Worm (Caenorhabditis elegans) whole organism, late embryonic: ENCODE results near the gene talp-3.

Experiments
- C08G9.2 ChIP-seq: sonication (generic microtip); optimal IDR thresholded peaks from 2 replicates; lab custom pipeline; 2016; ENCODE audit warnings: mild to moderate bottlenecking, missing genetic modification characterization, moderate library complexity, missing compliant biosample characterization
- K02D7.2 ChIP-seq: sonication (generic microtip); optimal IDR thresholded peaks from 2 replicates; lab custom pipeline; 2017; ENCODE audit warnings: mild to moderate bottlenecking, missing genetic modification characterization, missing compliant biosample characterization
- ama-1 ChIP-seq: fragments of 150-350 bp; optimal IDR thresholded peaks from 2 replicates; lab custom pipeline; 2014
- ceh-18 ChIP-seq: sonication (generic microtip); optimal IDR thresholded peaks from 2 replicates; lab custom pipeline; 2016; ENCODE audit warnings: missing genetic modification characterization, missing compliant biosample characterization
- ceh-19 ChIP-seq: fragments of 200-800 bp; sonication (Bioruptor generic); optimal IDR thresholded peaks from 2 replicates; lab custom pipeline; 2018; ENCODE audit warnings: mild to moderate bottlenecking, missing genetic modification characterization, missing compliant biosample characterization
- ceh-24 ChIP-seq: sonication (generic microtip); optimal IDR thresholded peaks from 2 replicates; lab custom pipeline; 2016; ENCODE audit warnings: mild to moderate bottlenecking, missing genetic modification characterization, missing compliant biosample characterization
- ceh-34 ChIP-seq: sonication (generic microtip); optimal IDR thresholded peaks from 2 replicates; lab custom pipeline; 2016; ENCODE audit warnings: mild to moderate bottlenecking, missing genetic modification characterization, missing compliant biosample characterization
- ceh-45 ChIP-seq: fragments of 200-800 bp; sonication (Bioruptor generic); IDR thresholded peaks from 2 replicates; pipeline ENCODE4 v1.3.6; 2022; ENCODE audit warnings: missing genetic modification reagents, missing genetic modification characterization, missing compliant biosample characterization
- ceh-48 ChIP-seq: sonication (generic microtip); optimal IDR thresholded peaks from 2 replicates; lab custom pipeline; 2016; ENCODE audit warnings: missing genetic modification characterization, inconsistent platforms, missing compliant biosample characterization
- ceh-6 ChIP-seq: fragments of 200-800 bp; sonication (Bioruptor generic); optimal IDR thresholded peaks from 2 replicates; lab custom pipeline; 2018; ENCODE audit warnings: mild to moderate bottlenecking, missing genetic modification characterization, missing compliant biosample characterization
- dmd-4 ChIP-seq: sonication (generic microtip); optimal IDR thresholded peaks from 2 replicates; lab custom pipeline; 2016; ENCODE audit warnings: borderline replicate concordance, missing genetic modification characterization, missing compliant biosample characterization
- ets-4 ChIP-seq: sonication (generic microtip); optimal IDR thresholded peaks from 2 replicates; lab custom pipeline; 2016; ENCODE audit warnings: missing genetic modification characterization, missing compliant biosample characterization
- fkh-10 ChIP-seq: fragments of 150-350 bp; optimal IDR thresholded peaks from 2 replicates; lab custom pipeline; 2014; ENCODE audit warnings: missing biosample characterization, missing genetic modification reagents, missing genetic modification characterization
- fkh-6 ChIP-seq: sonication (generic microtip); optimal IDR thresholded peaks from 2 replicates; lab custom pipeline; 2016; ENCODE audit warnings: missing genetic modification characterization, missing compliant biosample characterization
- hlh-13 ChIP-seq: fragments of 200-800 bp; sonication (Bioruptor generic); optimal IDR thresholded peaks from 2 replicates; lab custom pipeline; 2018; ENCODE audit warnings: mild to moderate bottlenecking, missing genetic modification characterization, missing compliant biosample characterization
- hlh-30 ChIP-seq: sonication (generic microtip); optimal IDR thresholded peaks from 2 replicates; lab custom pipeline; 2017; ENCODE audit warnings: antibody characterized with exemption, missing genetic modification characterization, missing compliant biosample characterization; ENCODE audit not compliant: insufficient read depth
- hlh-6 ChIP-seq: sonication (generic microtip); optimal IDR thresholded peaks from 2 replicates; lab custom pipeline; 2016; ENCODE audit warnings: missing genotype, missing genetic modification characterization, missing compliant biosample characterization
- hlh-8 ChIP-seq: sonication (generic microtip); optimal IDR thresholded peaks from 2 replicates; lab custom pipeline; 2016; ENCODE audit warnings: missing genotype, missing genetic modification characterization, missing compliant biosample characterization
- lim-6 ChIP-seq: sonication (generic microtip); optimal IDR thresholded peaks from 2 replicates; lab custom pipeline; 2016; ENCODE audit warnings: missing genetic modification characterization, missing compliant biosample characterization
- lin-11 ChIP-seq: fragments of 200-800 bp; sonication (Bioruptor generic); optimal IDR thresholded peaks from 2 replicates; lab custom pipeline; 2018; ENCODE audit warnings: mild to moderate bottlenecking, missing genetic modification characterization, missing compliant biosample characterization
- mec-3 ChIP-seq: sonication (generic microtip); optimal IDR thresholded peaks from 2 replicates; lab custom pipeline; 2016; ENCODE audit warnings: borderline replicate concordance, missing genetic modification characterization, missing compliant biosample characterization
- nhr-232 ChIP-seq: sonication (generic microtip); optimal IDR thresholded peaks from 2 replicates; lab custom pipeline; 2016; ENCODE audit warnings: missing genetic modification characterization, missing compliant biosample characterization
- pat-9 ChIP-seq: fragments of 200-800 bp; sonication (Bioruptor generic); optimal IDR thresholded peaks from 2 replicates; lab custom pipeline; 2018; ENCODE audit warnings: mild to moderate bottlenecking, missing genetic modification characterization, moderate library complexity, missing compliant biosample characterization
- pqm-1 ChIP-seq: sonication (generic microtip); optimal IDR thresholded peaks from 2 replicates; lab custom pipeline; 2016; ENCODE audit warnings: missing genetic modification characterization, missing compliant biosample characterization
- pros-1 ChIP-seq: fragments of 150-350 bp; optimal IDR thresholded peaks from 2 replicates; lab custom pipeline; 2014; ENCODE audit warnings: missing biosample characterization, missing genetic modification reagents, missing genetic modification characterization
- ref-2 ChIP-seq: sonication (generic microtip); optimal IDR thresholded peaks from 2 replicates; lab custom pipeline; 2016; ENCODE audit warnings: missing genetic modification characterization, missing compliant biosample characterization
- rnt-1 ChIP-seq: sonication (generic microtip); optimal IDR thresholded peaks from 2 replicates; lab custom pipeline; 2016; ENCODE audit warnings: missing genetic modification characterization, missing compliant biosample characterization
- tbx-2 ChIP-seq: sonication (generic microtip); optimal IDR thresholded peaks from 2 replicates; lab custom pipeline; 2016; ENCODE audit warnings: missing genetic modification characterization, missing compliant biosample characterization
- tbx-7 ChIP-seq: sonication (generic microtip); optimal IDR thresholded peaks from 2 replicates; lab custom pipeline; 2016; ENCODE audit warnings: missing genotype, missing genetic modification characterization, missing compliant biosample characterization
- ttx-3 ChIP-seq: sonication (generic microtip); optimal IDR thresholded peaks from 2 replicates; lab custom pipeline; 2016; ENCODE audit warnings: missing genetic modification reagents, missing genetic modification characterization, missing compliant biosample characterization
- unc-3 ChIP-seq, 2 experiments: fragments of 200-800 bp in 1 of 2; sonication (Bioruptor generic) in 1 of 2; sonication (generic microtip) in 1 of 2; conservative IDR thresholded peaks in 1 of 2; optimal IDR thresholded peaks in 1 of 2; 2 replicates each; pipeline versions ENCODE4 v1.3.6 to Lab custom; 2016 to 2022; ENCODE audit warnings: missing compliant biosample characterization in 2 of 2, missing genetic modification characterization in 2 of 2, missing genetic modification reagents in 1 of 2
- unc-42 ChIP-seq: sonication (generic microtip); optimal IDR thresholded peaks from 2 replicates; lab custom pipeline; 2016; ENCODE audit warnings: missing genotype, missing genetic modification characterization, missing compliant biosample characterization
- zip-5 ChIP-seq: sonication (generic microtip); optimal IDR thresholded peaks from 2 replicates; lab custom pipeline; 2016; ENCODE audit warnings: missing genetic modification characterization, missing compliant biosample characterization

Gene talp-3

DNA sequence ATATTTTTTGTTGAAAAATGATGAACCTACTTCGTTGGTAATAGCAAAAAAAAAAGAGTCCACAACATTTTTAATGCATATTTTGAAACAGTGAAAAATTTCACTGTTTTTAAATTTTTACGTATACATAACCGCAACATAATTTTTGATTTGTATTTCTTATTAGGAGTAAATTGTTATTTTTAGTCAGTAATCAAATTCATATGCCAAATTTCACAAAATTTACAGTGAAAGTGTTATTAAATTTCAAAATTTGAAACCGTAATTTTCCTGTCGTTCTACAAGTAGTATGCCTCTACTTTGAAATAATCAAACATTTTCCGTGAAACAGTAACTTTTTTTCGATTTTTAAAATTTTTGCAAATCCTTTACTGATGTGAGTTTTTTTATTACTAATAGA, 35.2 kb downstream of the talp-3 start:
- TF ChIP-seq dmd-4 (no peak), tbx-2 (tag; lab: Kevin White, UChicago) (no peak), ttx-3 (no peak)
- TF ChIP-seq, all 69 proteins: peak for 0

DNA sequence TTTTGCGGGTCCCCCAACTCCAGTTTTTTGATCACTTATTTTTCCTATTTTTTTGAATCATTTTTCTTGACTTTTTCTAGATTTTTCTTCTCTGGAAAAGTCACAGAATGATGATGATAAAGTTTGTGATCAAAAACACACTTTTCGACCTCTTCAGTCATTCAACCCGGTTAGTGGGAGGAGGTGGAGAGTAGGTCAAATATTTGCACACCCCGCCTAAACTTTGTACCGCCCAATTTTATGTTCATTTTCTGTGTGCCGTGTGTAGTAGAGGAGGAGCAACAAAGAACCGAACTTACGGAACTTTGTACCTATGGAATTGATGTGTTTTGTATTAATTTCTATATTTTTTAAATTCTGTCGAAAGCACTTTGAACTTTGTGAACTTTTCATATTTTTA, 35.7 kb downstream of the talp-3 start:
- TF ChIP-seq hlh-30 (tag; lab: Kevin White, UChicago), result no peak

DNA sequence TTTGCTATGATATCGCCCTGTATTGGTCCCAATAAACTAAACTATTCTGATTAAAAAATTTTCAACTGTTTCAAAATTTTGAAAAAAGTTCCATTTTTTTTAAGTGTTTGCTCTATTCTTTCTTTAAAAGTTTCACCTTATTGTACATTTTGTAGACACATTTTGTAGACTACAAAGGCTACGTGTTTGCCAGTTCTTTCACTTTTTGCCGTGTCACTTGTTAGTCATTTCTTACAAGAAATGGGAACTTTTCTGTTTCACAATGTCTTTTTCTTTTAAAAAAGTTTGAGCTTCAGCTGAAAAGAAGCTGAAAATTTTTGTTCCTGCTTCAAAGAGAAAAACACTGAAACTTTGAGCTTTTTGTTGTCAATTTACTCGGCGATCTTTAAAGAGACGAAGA, 36.1 kb downstream of the talp-3 start:
- no peak for TF ChIP-seq ref-2 (tag; lab: Kevin White, UChicago)
- TF ChIP-seq C08G9.2 (tag; lab: Kevin White, UChicago), result no peak
- no peak for TF ChIP-seq ceh-48
- no peak for TF ChIP-seq hlh-13 (GFP tag; lab: Kevin White, UChicago)
- no peak for TF ChIP-seq zip-5 (tag; lab: Kevin White, UChicago)
- TF ChIP-seq dmd-4, result no peak
- TF ChIP-seq ama-1 (lab: Kevin White, UChicago), result no peak
- TF ChIP-seq fkh-10, result no peak
- no peak for TF ChIP-seq tbx-7 (tag; lab: Kevin White, UChicago)
- no peak for TF ChIP-seq ceh-19 (GFP tag; lab: Kevin White, UChicago)
- TF ChIP-seq ets-4 (tag; lab: Kevin White, UChicago), result no peak

DNA sequence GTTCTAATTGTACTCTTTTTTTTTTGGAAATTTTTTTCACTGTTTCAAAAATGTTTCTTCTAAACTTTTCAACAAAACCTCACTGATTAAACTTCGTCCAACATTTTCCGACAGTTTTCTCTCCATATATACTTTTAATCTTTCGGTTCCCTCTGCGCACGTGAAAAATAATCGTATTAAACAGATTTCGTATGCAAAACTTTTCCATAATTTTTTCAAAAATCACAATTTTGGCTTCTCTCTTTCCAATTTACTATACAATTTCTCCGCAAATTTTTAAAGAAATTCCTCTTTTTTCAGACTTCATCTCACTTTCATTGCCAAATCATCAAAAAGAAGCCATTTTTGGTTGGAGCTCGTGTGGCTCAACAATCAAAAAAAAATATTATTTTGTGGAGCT, 36.9 kb downstream of the talp-3 start, which contains the start of gene dmd-6:
Gene dmd-6, plus strand, starts transcription at position 301 of the 400 bp plus-strand sequence.
- TF ChIP-seq fkh-6 (tag; lab: Kevin White, UChicago) (no peak), rnt-1 (tag; lab: Kevin White, UChicago) (no peak), ceh-45 (GFP tag; lab: Robert Waterston, UW) (no peak), hlh-6 (tag; lab: Kevin White, UChicago) (no peak), hlh-8 (tag; lab: Kevin White, UChicago) (no peak), pqm-1 (tag; lab: Kevin White, UChicago) (no peak), unc-42 (tag; lab: Kevin White, UChicago) (no peak), lim-6 (tag; lab: Kevin White, UChicago) (no peak)

DNA sequence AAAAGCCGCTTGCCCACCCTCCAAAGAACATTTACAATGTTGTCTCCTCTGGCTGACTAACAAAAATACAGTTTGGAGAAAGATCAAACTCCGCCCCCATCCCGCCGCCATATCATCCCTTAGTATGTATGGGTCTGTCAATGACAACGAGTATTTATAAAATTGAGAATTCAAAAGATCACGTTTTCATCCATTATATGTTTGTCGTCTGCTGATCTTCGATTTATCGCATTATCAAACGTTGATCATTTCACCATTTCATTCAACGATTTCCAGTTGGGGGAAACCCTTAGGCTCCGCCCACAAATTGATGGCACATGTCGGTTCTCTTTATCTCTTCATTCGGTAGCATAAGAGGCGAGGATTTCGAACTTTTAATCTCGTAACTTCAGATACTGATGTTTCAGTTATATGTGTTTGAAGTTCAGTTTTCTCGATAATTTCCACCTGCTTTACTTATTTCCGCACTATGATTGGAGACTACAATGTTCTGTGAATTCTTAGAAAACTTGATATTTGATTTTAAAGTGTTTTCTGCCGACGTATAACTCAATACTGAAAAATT, 38.9 kb downstream of the talp-3 start:
- TF ChIP-seq tbx-7 (tag; lab: Kevin White, UChicago) (no peak), tbx-2 (tag; lab: Kevin White, UChicago) (no peak), rnt-1 (tag; lab: Kevin White, UChicago) (no peak), K02D7.2 (tag; lab: Kevin White, UChicago) (no peak)
- TF ChIP-seq, all 69 proteins: peak for 0

DNA sequence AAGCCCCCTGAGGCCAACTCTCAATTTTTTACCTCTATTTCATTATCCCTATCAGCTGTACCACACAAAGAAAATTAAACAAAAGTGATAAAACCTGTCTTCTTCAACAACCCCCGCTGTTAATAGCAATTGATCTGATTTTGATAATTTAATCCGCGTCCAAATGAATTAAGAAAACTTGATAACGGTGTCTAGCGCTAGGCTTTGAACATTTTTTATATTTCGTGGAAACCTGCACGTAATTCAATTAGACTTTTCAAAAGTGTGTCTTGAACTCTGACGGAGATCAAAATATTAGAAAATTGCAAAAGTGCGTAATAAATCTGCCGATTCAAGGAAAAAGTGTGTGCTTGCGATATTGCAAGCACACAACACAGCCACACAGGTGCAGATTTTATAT, 39.8 kb downstream of the talp-3 start:
- TF ChIP-seq nhr-232 (tag; lab: Kevin White, UChicago), result no peak
- no peak for TF ChIP-seq mec-3 (tag; lab: Kevin White, UChicago)
- no peak for TF ChIP-seq dmd-4
- no peak for TF ChIP-seq pros-1 (tag; lab: Kevin White, UChicago)
- TF ChIP-seq ceh-6 (GFP tag; lab: Kevin White, UChicago), result no peak
- no peak for TF ChIP-seq ceh-19 (GFP tag; lab: Kevin White, UChicago)
- no peak for TF ChIP-seq ceh-24 (tag; lab: Kevin White, UChicago)
- TF ChIP-seq ceh-18 (tag; lab: Kevin White, UChicago), result no peak
- no peak for TF ChIP-seq pat-9 (tag; lab: Kevin White, UChicago)
- TF ChIP-seq hlh-13 (GFP tag; lab: Kevin White, UChicago), result no peak
- TF ChIP-seq tbx-7 (tag; lab: Kevin White, UChicago), result no peak
- no peak for TF ChIP-seq ceh-48
- TF ChIP-seq ets-4 (tag; lab: Kevin White, UChicago), result no peak
- no peak for TF ChIP-seq tbx-2 (tag; lab: Kevin White, UChicago)
- no peak for TF ChIP-seq lin-11
- TF ChIP-seq ceh-34 (tag; lab: Kevin White, UChicago), result no peak
- no peak for TF ChIP-seq unc-3 (GFP tag; conservative IDR thresholded peaks at IDR 0.05; lab: Robert Waterston, UW)
- TF ChIP-seq unc-3 (tag; optimal IDR thresholded peaks at IDR 0.05; lab: Kevin White, UChicago), result no peak
